Fruit fly (Drosophila melanogaster) whole organism, pupa: ENCODE data around the gene CG12003.

ENCODE experiments used
- CG12605 ChIP-seq: fragments of 200-800 bp; sonication (Bioruptor generic); IDR thresholded peaks from 2 replicates; pipeline ENCODE4 v1.3.6; 2022; ENCODE audit warnings: missing biosample characterization, missing genetic modification characterization
- CG17806 ChIP-seq: fragments of 200-800 bp; sonication (Bioruptor generic); optimal IDR thresholded peaks from 2 replicates; lab custom pipeline; 2018; ENCODE audit warnings: missing biosample characterization, mild to moderate bottlenecking, missing genetic modification characterization, moderate library complexity
- CG4496 ChIP-seq: fragments of 200-800 bp; sonication (Bioruptor generic); IDR thresholded peaks from 3 replicates; pipeline ENCODE4 v1.3.6; 2022; ENCODE audit warnings: missing biosample characterization, missing genetic modification characterization
- CG8301 ChIP-seq: fragments of 200-800 bp; sonication (Bioruptor generic); optimal IDR thresholded peaks from 2 replicates; lab custom pipeline; 2018; ENCODE audit warnings: missing biosample characterization, mild to moderate bottlenecking, missing genetic modification characterization
- CG9948 ChIP-seq: fragments of 200-800 bp; sonication (Bioruptor generic); optimal IDR thresholded peaks from 2 replicates; lab custom pipeline; 2018; ENCODE audit warnings: missing biosample characterization, mild to moderate bottlenecking, missing genetic modification characterization, moderate library complexity
- D1 ChIP-seq: fragments of 200-800 bp; sonication (Bioruptor generic); optimal IDR thresholded peaks from 2 replicates; lab custom pipeline; 2018; ENCODE audit warnings: missing biosample characterization, mild to moderate bottlenecking, missing genetic modification characterization, moderate library complexity
- EcR ChIP-seq: fragments of 200-800 bp; sonication (Bioruptor generic); optimal IDR thresholded peaks from 3 replicates; lab custom pipeline; 2019; ENCODE audit warnings: missing biosample characterization, missing genetic modification characterization, mild to moderate bottlenecking, moderate library complexity, missing genetic modification reagents
- Pif1A ChIP-seq: fragments of 200-800 bp; sonication (Bioruptor generic); optimal IDR thresholded peaks from 3 replicates; lab custom pipeline; 2016; ENCODE audit warnings: missing biosample characterization, missing genetic modification characterization
- gl ChIP-seq: fragments of 200-800 bp; sonication (Bioruptor generic); optimal IDR thresholded peaks from 2 replicates; lab custom pipeline; 2018; ENCODE audit warnings: missing biosample characterization, mild to moderate bottlenecking, missing genetic modification characterization

DNA sequence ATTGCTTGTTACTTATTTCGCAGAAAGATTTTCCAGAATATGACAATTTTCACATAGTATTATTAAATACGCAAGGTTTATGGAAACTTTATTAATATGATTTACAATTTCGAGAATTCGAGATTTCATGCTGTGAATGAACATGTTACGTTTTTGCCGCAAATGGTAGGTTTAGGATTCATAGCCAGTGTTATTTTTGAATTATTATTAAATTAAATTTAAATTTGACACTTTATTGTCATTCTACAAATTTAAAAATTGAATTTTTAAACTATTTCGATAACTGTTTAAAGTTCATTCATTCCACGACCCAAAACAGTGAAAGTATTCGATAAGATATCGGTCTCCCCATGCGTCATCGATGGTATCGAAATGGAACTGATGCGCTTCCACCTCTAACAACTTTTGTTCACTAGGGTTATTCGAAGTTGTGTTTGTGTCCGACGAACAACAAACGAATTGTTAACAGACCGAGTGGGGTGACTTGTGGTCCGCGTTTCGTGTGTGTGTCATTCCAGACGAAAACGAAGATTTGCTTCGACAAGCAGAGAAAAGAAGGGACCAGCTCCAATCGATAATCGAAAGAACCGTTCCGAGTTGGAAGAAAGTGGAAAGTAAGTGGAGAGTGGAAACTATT, 19.4 kb upstream of the CG12003 start, which contains the start of the genes CG32313 and Pcyt1:
- TF ChIP-seq CG8301 (no peak), CG4496 (GFP tag; lab: Robert Waterston, UW) (no peak), CG17806 (tag; lab: Kevin White, UChicago) (no peak), gl (no peak), CG12605 (GFP tag; lab: Robert Waterston, UW) (0 out of 2 replicates have a peak, but pooled peaks have one; percentile 9), D1 (tag; lab: Kevin White, UChicago) (no peak), CG9948 (tag; lab: Kevin White, UChicago) (no peak), EcR (GFP tag; lab: Kevin White, UChicago) (peak; percentile 30), Pif1A (GFP tag; lab: Kevin White, UChicago) (no peak)
